Worm (Caenorhabditis elegans) whole organism, early embryonic: ENCODE measurements around the gene ZK185.3.

ENCODE experiments used
- B0310.2 ChIP-seq: sonication (generic microtip); optimal IDR thresholded peaks from 2 replicates; lab custom pipeline; 2016; ENCODE audit warnings: mild to moderate bottlenecking, missing genetic modification characterization, missing compliant biosample characterization
- F13C5.2 ChIP-seq: sonication (generic microtip); optimal IDR thresholded peaks from 2 replicates; lab custom pipeline; 2017; ENCODE audit warnings: mild to moderate bottlenecking, missing genetic modification characterization, inconsistent platforms, missing compliant biosample characterization
- aly-1 ChIP-seq: sonication (generic microtip); optimal IDR thresholded peaks from 2 replicates; lab custom pipeline; 2016; ENCODE audit warnings: missing genetic modification characterization, missing compliant biosample characterization
- ama-1 ChIP-seq: fragments of 150-350 bp; optimal IDR thresholded peaks from 2 replicates; lab custom pipeline; 2014
- ets-7 ChIP-seq: sonication (generic microtip); optimal IDR thresholded peaks from 2 replicates; lab custom pipeline; 2016; ENCODE audit warnings: missing genotype, missing genetic modification characterization, missing compliant biosample characterization
- flt-1 ChIP-seq: fragments of 200-800 bp; sonication (Bioruptor generic); IDR thresholded peaks from 2 replicates; pipeline ENCODE4 v1.3.6; 2022; ENCODE audit warnings: missing genetic modification characterization, missing compliant biosample characterization
- hmbx-1 ChIP-seq: sonication (generic microtip); optimal IDR thresholded peaks from 2 replicates; lab custom pipeline; 2016; ENCODE audit warnings: mild to moderate bottlenecking, missing genetic modification characterization, missing compliant biosample characterization
- hmg-4 ChIP-seq: fragments of 200-800 bp; sonication (Bioruptor generic); optimal IDR thresholded peaks from 2 replicates; lab custom pipeline; 2018; ENCODE audit warnings: mild to moderate bottlenecking, missing genetic modification characterization, missing compliant biosample characterization
- hnd-1 ChIP-seq: sonication (generic microtip); optimal IDR thresholded peaks from 2 replicates; lab custom pipeline; 2016; ENCODE audit warnings: missing genetic modification characterization, missing compliant biosample characterization
- pes-1 ChIP-seq: fragments of 200-800 bp; sonication (Bioruptor generic); IDR thresholded peaks from 2 replicates; pipeline ENCODE4 v1.3.6; 2022; ENCODE audit warnings: missing genetic modification reagents, missing genetic modification characterization, missing compliant biosample characterization
- scrt-1 ChIP-seq: fragments of 200-800 bp; sonication (Bioruptor generic); IDR thresholded peaks from 2 replicates; pipeline ENCODE4 v1.3.6; 2022; ENCODE audit warnings: missing genetic modification characterization, missing compliant biosample characterization
- sea-1 ChIP-seq: fragments of 200-800 bp; sonication (Bioruptor generic); conservative IDR thresholded peaks from 2 replicates; pipeline ENCODE4 v1.3.6; 2022; ENCODE audit warnings: missing genetic modification characterization, missing compliant biosample characterization
- tbx-37 ChIP-seq: fragments of 200-800 bp; sonication (Bioruptor generic); conservative IDR thresholded peaks from 2 replicates; pipeline ENCODE4 v1.3.6; 2022; ENCODE audit warnings: missing genetic modification reagents, missing genetic modification characterization, missing compliant biosample characterization
- tra-4 ChIP-seq: sonication (generic microtip); optimal IDR thresholded peaks from 2 replicates; lab custom pipeline; 2017; ENCODE audit warnings: missing genetic modification characterization, missing compliant biosample characterization

DNA sequence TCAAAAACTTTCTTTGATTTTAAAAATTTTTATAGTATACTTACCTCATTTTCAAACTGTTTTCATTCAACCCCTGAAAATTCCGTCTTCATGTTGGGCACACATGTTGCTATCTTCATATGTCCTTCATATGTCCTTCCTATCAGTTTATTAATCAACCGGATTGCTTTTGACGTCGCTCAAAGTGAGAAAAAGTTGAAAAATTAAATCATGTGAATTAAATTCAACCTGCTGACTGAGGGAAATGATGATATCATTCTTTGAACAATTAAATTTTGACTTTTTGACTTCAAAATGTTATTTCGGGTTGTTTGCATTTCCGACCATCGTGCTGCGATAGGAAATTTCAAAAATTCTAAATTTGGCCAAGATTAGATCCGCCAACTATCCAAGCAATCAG is 45.7 kb downstream of the ZK185.3 start:
- TF ChIP-seq aly-1 (no peak), ama-1 (lab: Kevin White, UChicago) (no peak), tbx-37 (GFP tag; lab: Robert Waterston, UW) (no peak), sea-1 (GFP tag; lab: Robert Waterston, UW) (no peak), B0310.2 (no peak), scrt-1 (no peak), tra-4 (no peak), F13C5.2 (tag; lab: Kevin White, UChicago) (no peak), hnd-1 (tag; lab: Kevin White, UChicago) (no peak), hmg-4 (GFP tag; lab: Kevin White, UChicago) (no peak), flt-1 (GFP tag; lab: Robert Waterston, UW) (no peak), hmbx-1 (no peak), pes-1 (GFP tag; lab: Robert Waterston, UW) (no peak), ets-7 (tag; lab: Kevin White, UChicago) (no peak)
